Fruit fly (Drosophila melanogaster) whole organism, embryonic: Measurements from ENCODE around the gene Bem46.
A peak's percentile ranks its signal among the peaks of the same experiment; 100 is the strongest.

Experiments used
- Abd-B ChIP-seq: fragments of 200-800 bp; sonication (Bioruptor generic); optimal IDR thresholded peaks from 2 replicates; lab custom pipeline; 2018; ENCODE audit warnings: missing biosample characterization, mild to moderate bottlenecking, missing genetic modification characterization, moderate library complexity
- Ada2b ChIP-seq: fragments of 200-800 bp; sonication (Bioruptor generic); IDR thresholded peaks from 2 replicates; pipeline ENCODE4 v1.3.6; 2022; ENCODE audit warnings: missing biosample characterization, missing genetic modification characterization
- CG10543 ChIP-seq: fragments of 200-800 bp; sonication (Bioruptor generic); optimal IDR thresholded peaks from 3 replicates; lab custom pipeline; 2017; ENCODE audit warnings: missing biosample characterization, mild to moderate bottlenecking, missing genetic modification characterization, moderate library complexity
- CG10959 ChIP-seq: fragments of 200-800 bp; sonication (Bioruptor generic); IDR thresholded peaks from 2 replicates; pipeline ENCODE4 v1.3.6; 2022; ENCODE audit warnings: missing biosample characterization, missing genetic modification characterization
- CG1233 ChIP-seq: fragments of 200-800 bp; sonication (Bioruptor generic); optimal IDR thresholded peaks from 4 replicates; lab custom pipeline; 2018; ENCODE audit warnings: missing biosample characterization, mild to moderate bottlenecking, missing genetic modification characterization
- CG12391 ChIP-seq: fragments of 200-800 bp; sonication (Bioruptor generic); optimal IDR thresholded peaks from 3 replicates; lab custom pipeline; 2018; ENCODE audit warnings: missing biosample characterization, mild to moderate bottlenecking, missing genetic modification characterization, moderate library complexity
- CG13296 ChIP-seq: fragments of 200-800 bp; sonication (Bioruptor generic); optimal IDR thresholded peaks from 3 replicates; lab custom pipeline; 2018; ENCODE audit warnings: missing biosample characterization, mild to moderate bottlenecking, missing genetic modification characterization
- CG15011 ChIP-seq: fragments of 200-800 bp; sonication (Bioruptor generic); optimal IDR thresholded peaks from 3 replicates; lab custom pipeline; 2018; ENCODE audit warnings: missing biosample characterization, mild to moderate bottlenecking, missing genetic modification characterization
- CG1529 ChIP-seq: fragments of 200-800 bp; sonication (Bioruptor generic); optimal IDR thresholded peaks from 3 replicates; lab custom pipeline; 2018; ENCODE audit warnings: missing biosample characterization, missing genetic modification characterization
- CG15601 ChIP-seq: fragments of 200-800 bp; sonication (Bioruptor generic); optimal IDR thresholded peaks from 3 replicates; lab custom pipeline; 2019; ENCODE audit warnings: missing biosample characterization, mild to moderate bottlenecking, missing genetic modification characterization, moderate library complexity
- CG1602 ChIP-seq: fragments of 200-800 bp; sonication (Bioruptor generic); optimal IDR thresholded peaks from 3 replicates; lab custom pipeline; 2016; ENCODE audit warnings: missing biosample characterization, missing genetic modification characterization
- CG1647 ChIP-seq: fragments of 200-800 bp; sonication (Bioruptor generic); optimal IDR thresholded peaks from 3 replicates; lab custom pipeline; 2016; ENCODE audit warnings: missing biosample characterization, missing genetic modification characterization
- CG2678 ChIP-seq: fragments of 200-800 bp; sonication (Bioruptor generic); optimal IDR thresholded peaks from 3 replicates; lab custom pipeline; 2019; ENCODE audit warnings: missing biosample characterization, mild to moderate bottlenecking, missing genetic modification characterization, moderate library complexity
- CG2712 ChIP-seq: fragments of 200-800 bp; optimal IDR thresholded peaks from 3 replicates; lab custom pipeline; 2019; ENCODE audit warnings: missing biosample characterization, mild to moderate bottlenecking, missing genetic modification characterization, moderate library complexity
- CG31365 ChIP-seq: fragments of 200-800 bp; sonication (Bioruptor generic); optimal IDR thresholded peaks from 2 replicates; lab custom pipeline; 2018; ENCODE audit warnings: missing biosample characterization, mild to moderate bottlenecking, missing genetic modification characterization
- CG32767 ChIP-seq: fragments of 200-800 bp; sonication (Bioruptor generic); IDR thresholded peaks from 2 replicates; pipeline ENCODE4 v1.3.6; 2022; ENCODE audit warnings: missing biosample characterization, missing genetic modification characterization
- CG3726 ChIP-seq: fragments of 200-800 bp; sonication (Bioruptor generic); IDR thresholded peaks from 3 replicates; pipeline ENCODE4, ENCODE4 v1.3.6; 2022; ENCODE audit warnings: missing biosample characterization, missing genetic modification characterization
- CG43689 ChIP-seq: fragments of 200-800 bp; sonication (Bioruptor generic); IDR thresholded peaks from 2 replicates; pipeline ENCODE4 v1.3.6; 2022; ENCODE audit warnings: missing biosample characterization, missing genetic modification characterization
- CG4424 ChIP-seq: fragments of 200-800 bp; sonication (Bioruptor generic); optimal IDR thresholded peaks from 3 replicates; lab custom pipeline; 2016; ENCODE audit warnings: missing biosample characterization, missing genetic modification characterization
- CG6654 ChIP-seq: fragments of 200-800 bp; sonication (Bioruptor generic); optimal IDR thresholded peaks from 2 replicates; lab custom pipeline; 2017; ENCODE audit warnings: missing biosample characterization, mild to moderate bottlenecking, missing genetic modification characterization
- CG6683 ChIP-seq: fragments of 200-800 bp; sonication (Bioruptor generic); optimal IDR thresholded peaks from 2 replicates; lab custom pipeline; 2017; ENCODE audit warnings: missing biosample characterization, mild to moderate bottlenecking, missing genetic modification characterization, missing genetic modification reagents
- CG6813 ChIP-seq: fragments of 200-800 bp; sonication (Bioruptor generic); optimal IDR thresholded peaks from 2 replicates; lab custom pipeline; 2017; ENCODE audit warnings: missing biosample characterization, missing genetic modification characterization, mild to moderate bottlenecking, moderate library complexity, missing genetic modification reagents
- CG6854 ChIP-seq: fragments of 200-800 bp; sonication (Bioruptor generic); optimal IDR thresholded peaks from 3 replicates; lab custom pipeline; 2017; ENCODE audit warnings: missing biosample characterization, mild to moderate bottlenecking, missing genetic modification characterization
- CG7372 ChIP-seq: fragments of 200-800 bp; sonication (Bioruptor generic); IDR thresholded peaks from 2 replicates; pipeline ENCODE4 v1.3.6; 2022; ENCODE audit warnings: missing biosample characterization, missing genetic modification characterization
- CG9817 ChIP-seq: fragments of 200-800 bp; sonication (Bioruptor generic); optimal IDR thresholded peaks from 2 replicates; lab custom pipeline; 2018; ENCODE audit warnings: missing biosample characterization, mild to moderate bottlenecking, missing genetic modification characterization, moderate library complexity
- Hr51 ChIP-seq, 2 experiments: fragments of 200-800 bp; sonication (Bioruptor generic); optimal IDR thresholded peaks; 2 replicates in 1 of 2; 3 replicates in 1 of 2; lab custom pipeline; 2016 to 2018; ENCODE audit warnings: missing biosample characterization in 2 of 2, missing genetic modification characterization in 2 of 2, mild to moderate bottlenecking in 1 of 2, moderate library complexity in 1 of 2
- Kr ChIP-seq: fragments of 200-800 bp; sonication (Bioruptor generic); optimal IDR thresholded peaks from 2 replicates; lab custom pipeline; 2017; ENCODE audit warnings: missing biosample characterization, mild to moderate bottlenecking, missing genetic modification characterization
- Lhr ChIP-seq: fragments of 200-800 bp; sonication (Bioruptor generic); optimal IDR thresholded peaks from 3 replicates; lab custom pipeline; 2017; ENCODE audit warnings: mild to moderate bottlenecking, missing biosample characterization, missing genetic modification reagents, missing genetic modification characterization
- Mrtf ChIP-seq: fragments of 200-800 bp; sonication (Bioruptor generic); IDR thresholded peaks from 3 replicates; pipeline ENCODE4 v1.3.6; 2022; ENCODE audit warnings: missing biosample characterization, missing genetic modification characterization
- Nf-YC ChIP-seq: fragments of 200-800 bp; optimal IDR thresholded peaks from 3 replicates; lab custom pipeline; 2019; ENCODE audit warnings: missing biosample characterization, mild to moderate bottlenecking, missing genetic modification characterization, moderate library complexity
- Rx ChIP-seq: fragments of 200-800 bp; sonication (Bioruptor generic); IDR thresholded peaks from 2 replicates; pipeline ENCODE4 v1.3.6; 2022; ENCODE audit warnings: missing biosample characterization, missing genetic modification characterization
- Sry-β ChIP-seq: fragments of 200-800 bp; sonication (Bioruptor generic); optimal IDR thresholded peaks from 2 replicates; lab custom pipeline; 2018; ENCODE audit warnings: missing biosample characterization, mild to moderate bottlenecking, missing genetic modification characterization, moderate library complexity
- Taf1 ChIP-seq: fragments of 200-800 bp; sonication (Bioruptor generic); IDR thresholded peaks from 2 replicates; pipeline ENCODE4 v1.3.6; 2022; ENCODE audit warnings: missing biosample characterization, missing genetic modification characterization
- bbx ChIP-seq: fragments of 200-800 bp; sonication (Bioruptor generic); IDR thresholded peaks from 2 replicates; pipeline ENCODE4 v1.3.6; 2022; ENCODE audit warnings: missing biosample characterization, missing genetic modification characterization; ENCODE audit not compliant: partially characterized antibody
- bowl ChIP-seq: fragments of 200-800 bp; sonication (Bioruptor generic); IDR thresholded peaks from 2 replicates; pipeline ENCODE4 v1.3.6; 2022; ENCODE audit warnings: missing biosample characterization, missing genetic modification characterization
- bsh ChIP-seq, 2 experiments: fragments of 200-800 bp; sonication (Bioruptor generic); optimal IDR thresholded peaks; 2 replicates each; lab custom pipeline; 2017 to 2018; ENCODE audit warnings: mild to moderate bottlenecking in 2 of 2, missing biosample characterization in 2 of 2, missing genetic modification characterization in 2 of 2, moderate library complexity in 1 of 2
- ci ChIP-seq: fragments of 200-800 bp; sonication (Bioruptor generic); IDR thresholded peaks from 3 replicates; pipeline ENCODE4 v1.3.6; 2022; ENCODE audit warnings: missing biosample characterization, missing genetic modification characterization
- crp ChIP-seq, 2 experiments: fragments of 200-800 bp; sonication (Bioruptor generic); optimal IDR thresholded peaks; 2 replicates in 1 of 2; 3 replicates in 1 of 2; lab custom pipeline; 2017; ENCODE audit warnings: missing biosample characterization in 2 of 2, missing genetic modification characterization in 2 of 2, mild to moderate bottlenecking in 1 of 2, moderate library complexity in 1 of 2
- dimm ChIP-seq: fragments of 200-800 bp; sonication (Bioruptor generic); IDR thresholded peaks from 2 replicates; pipeline ENCODE4 v1.3.6; 2022; ENCODE audit warnings: missing biosample characterization, missing genetic modification characterization
- dm ChIP-seq: fragments of 200-800 bp; sonication (Bioruptor generic); optimal IDR thresholded peaks from 3 replicates; lab custom pipeline; 2016; ENCODE audit warnings: missing biosample characterization, missing genetic modification characterization
- exex ChIP-seq: fragments of 200-800 bp; sonication (Bioruptor generic); optimal IDR thresholded peaks from 4 replicates; lab custom pipeline; 2018; ENCODE audit warnings: missing biosample characterization, mild to moderate bottlenecking, missing genetic modification characterization, moderate library complexity
- ftz-f1 ChIP-seq: fragments of 200-800 bp; sonication (Bioruptor generic); optimal IDR thresholded peaks from 2 replicates; lab custom pipeline; 2016; ENCODE audit warnings: missing biosample characterization, missing genetic modification characterization
- grau ChIP-seq: fragments of 200-800 bp; optimal IDR thresholded peaks from 3 replicates; lab custom pipeline; 2019; ENCODE audit warnings: missing biosample characterization, mild to moderate bottlenecking, missing genetic modification characterization, moderate library complexity
- gro ChIP-seq: fragments of 200-800 bp; sonication (Bioruptor generic); optimal IDR thresholded peaks from 2 replicates; lab custom pipeline; 2016; ENCODE audit warnings: missing biosample characterization, missing genetic modification characterization
- gsb ChIP-seq: fragments of 200-800 bp; sonication (Bioruptor generic); IDR thresholded peaks from 2 replicates; pipeline ENCODE4 v1.3.6; 2022; ENCODE audit warnings: missing biosample characterization, missing genetic modification characterization
- gsb-n ChIP-seq: fragments of 200-800 bp; sonication (Bioruptor generic); optimal IDR thresholded peaks from 3 replicates; lab custom pipeline; 2018; ENCODE audit warnings: missing biosample characterization, mild to moderate bottlenecking, missing genetic modification characterization
- hth ChIP-seq: fragments of >200 bp; optimal IDR thresholded peaks from 2 replicates; lab custom pipeline; 2017; ENCODE audit warnings: inconsistent platforms
- jumu ChIP-seq: fragments of 200-800 bp; sonication (Bioruptor generic); optimal IDR thresholded peaks from 3 replicates; lab custom pipeline; 2016; ENCODE audit warnings: missing biosample characterization, missing genetic modification characterization
- lab ChIP-seq: fragments of 200-800 bp; sonication (Bioruptor generic); optimal IDR thresholded peaks from 3 replicates; lab custom pipeline; 2017; ENCODE audit warnings: missing biosample characterization, missing genetic modification characterization, mild to moderate bottlenecking, moderate library complexity, missing genetic modification reagents
- onecut ChIP-seq: fragments of 200-800 bp; sonication (Bioruptor generic); IDR thresholded peaks from 2 replicates; pipeline ENCODE4 v1.3.6; 2022; ENCODE audit warnings: missing biosample characterization, missing genetic modification characterization
- unpg ChIP-seq: fragments of 200-800 bp; sonication (Bioruptor generic); optimal IDR thresholded peaks from 3 replicates; lab custom pipeline; 2018; ENCODE audit warnings: missing biosample characterization, mild to moderate bottlenecking, missing genetic modification characterization, moderate library complexity

Gene Bem46

dm6 chr2L:3003399-3003798, 15.5 kb downstream of the Bem46 start (continued):
- no peak for TF ChIP-seq crp (GFP tag; optimal IDR thresholded peaks at IDR 0.05; lab: Kevin White, UChicago)
- TF ChIP-seq Kr = no peak
- no peak for TF ChIP-seq CG1602 (GFP tag; lab: Kevin White, UChicago)
- TF ChIP-seq CG7372 (GFP tag; lab: Robert Waterston, UW) = no peak
- TF ChIP-seq CG1647 = no peak
- peak; percentile 62 for TF ChIP-seq gsb-n (tag; lab: Kevin White, UChicago)
- TF ChIP-seq CG10959 (GFP tag; lab: Robert Waterston, UW) = no peak
- TF ChIP-seq lab (GFP tag; lab: Kevin White, UChicago) = peak; percentile 51
- TF ChIP-seq CG43689 (GFP tag; lab: Robert Waterston, UW) = no peak
- no peak for TF ChIP-seq CG31365 (tag; lab: Kevin White, UChicago)
- peak in 1 of 2 experiments; percentile 61 for TF ChIP-seq bsh (GFP tag; optimal IDR thresholded peaks at IDR 0.05; lab: Kevin White, UChicago)
- peak; percentile 78 for TF ChIP-seq CG2678 (tag; lab: Kevin White, UChicago)
- peak; percentile 69 for TF ChIP-seq CG1529 (GFP tag; lab: Kevin White, UChicago)
- TF ChIP-seq gro (GFP tag; lab: Kevin White, UChicago) = no peak
- TF ChIP-seq Mrtf (GFP tag; lab: Robert Waterston, UW) = no peak
- no peak for TF ChIP-seq jumu (GFP tag; lab: Kevin White, UChicago)
- TF ChIP-seq Lhr (GFP tag; lab: Kevin White, UChicago) = peak; percentile 16
- TF ChIP-seq Rx (GFP tag; lab: Robert Waterston, UW) = no peak
- no peak for TF ChIP-seq ftz-f1 (GFP tag; lab: Kevin White, UChicago)
- peak; percentile 69 for TF ChIP-seq unpg
- no peak for TF ChIP-seq CG3726 (GFP tag; lab: Robert Waterston, UW)
- peak; percentile 71 for TF ChIP-seq ci (GFP tag; lab: Robert Waterston, UW)
- TF ChIP-seq CG13296 (GFP tag; lab: Kevin White, UChicago) = peak; percentile 5
- TF ChIP-seq CG4424 = no peak
- no peak for TF ChIP-seq exex (tag; lab: Kevin White, UChicago)
- TF ChIP-seq dm = no peak
- no peak for TF ChIP-seq CG6683 (GFP tag; lab: Kevin White, UChicago)
- TF ChIP-seq CG15601 (tag; lab: Kevin White, UChicago) = peak; percentile 64
- TF ChIP-seq CG6654 (GFP tag; lab: Kevin White, UChicago) = no peak
- no peak for TF ChIP-seq hth (lab: Kevin White, UChicago)
- 0 out of 2 replicates have a peak, but pooled peaks have one; percentile 13 for TF ChIP-seq CG32767 (GFP tag; lab: Robert Waterston, UW)
- peak; percentile 23 for TF ChIP-seq CG6813 (GFP tag; lab: Kevin White, UChicago)
- peak; percentile 25; the same call in 1 of the 2 replicates for TF ChIP-seq onecut (GFP tag; lab: Robert Waterston, UW)
- TF ChIP-seq CG12391 (tag; lab: Kevin White, UChicago) = peak; percentile 53
- no peak for TF ChIP-seq CG6854 (GFP tag; lab: Kevin White, UChicago)
- peak; percentile 56 for TF ChIP-seq CG1233 (GFP tag; lab: Kevin White, UChicago)
- peak; percentile 65 for TF ChIP-seq CG2712
- no peak for TF ChIP-seq dimm (GFP tag; lab: Robert Waterston, UW)
- TF ChIP-seq Taf1 (GFP tag; lab: Robert Waterston, UW) = no peak
- no peak for TF ChIP-seq gsb (GFP tag; lab: Robert Waterston, UW)
- peak; percentile 57 for TF ChIP-seq grau (tag; lab: Kevin White, UChicago)
- peak; percentile 10 for TF ChIP-seq CG9817
- no peak for TF ChIP-seq bbx
- no peak for TF ChIP-seq Nf-YC
- TF ChIP-seq Abd-B (GFP tag; lab: Kevin White, UChicago) = peak; percentile 48
- no peak for TF ChIP-seq CG15011 (GFP tag; lab: Kevin White, UChicago)
- no peak for TF ChIP-seq bowl
- TF ChIP-seq Hr51 (GFP tag; optimal IDR thresholded peaks at IDR 0.05; lab: Kevin White, UChicago) = peak in 1 of 2 experiments; percentile 73
- no peak for TF ChIP-seq CG10543 (GFP tag; lab: Kevin White, UChicago)
- TF ChIP-seq Sry-β (GFP tag; lab: Kevin White, UChicago) = no peak
- TF ChIP-seq Ada2b (GFP tag; lab: Robert Waterston, UW) = peak; percentile 47; the same call in 1 of the 2 replicates
